Worm (Caenorhabditis elegans) whole organism, L4 larva: ENCODE data around the gene C16C4.17.
"Not testable (repeated sequence)": the region's sequence is repeated elsewhere in the genome, so short reads cannot be mapped to it uniquely, and the experiment has no call there.

Source experiments
- D1046.2 ChIP-seq: fragments of 200-800 bp; sonication (Bioruptor generic); IDR thresholded peaks from 2 replicates; pipeline ENCODE4 v1.3.6; 2022; ENCODE audit warnings: missing genetic modification characterization, missing compliant biosample characterization
- F49E8.2 ChIP-seq: sonication (generic microtip); optimal IDR thresholded peaks from 2 replicates; lab custom pipeline; 2016; ENCODE audit warnings: missing compliant biosample characterization, mild to moderate bottlenecking, missing genetic modification characterization, borderline replicate concordance
- R02D3.7 ChIP-seq: fragments of 150-350 bp; sonication (generic microtip); optimal IDR thresholded peaks from 3 replicates; lab custom pipeline; 2014; ENCODE audit warnings: missing biosample characterization, missing genetic modification characterization
- arid-1 ChIP-seq: fragments of 200-800 bp; sonication (Bioruptor generic); conservative IDR thresholded peaks from 2 replicates; pipeline ENCODE4 v1.3.6; 2022; ENCODE audit warnings: missing genetic modification reagents, missing genetic modification characterization, missing compliant biosample characterization
- ceh-44 ChIP-seq: fragments of 200-800 bp; sonication (Bioruptor generic); IDR thresholded peaks from 2 replicates; pipeline ENCODE4 v1.3.6; 2022; ENCODE audit warnings: missing genetic modification reagents, missing genetic modification characterization, missing compliant biosample characterization
- ces-1 ChIP-seq: fragments of 150-350 bp; sonication (generic microtip); optimal IDR thresholded peaks from 4 replicates; lab custom pipeline; 2014; ENCODE audit warnings: missing biosample characterization, missing genetic modification reagents, missing genetic modification characterization
- ctbp-1 ChIP-seq: fragments of 200-800 bp; sonication (Bioruptor generic); IDR thresholded peaks from 2 replicates; pipeline ENCODE4 v1.3.6; 2022; ENCODE audit warnings: missing genetic modification reagents, missing genetic modification characterization, missing compliant biosample characterization
- daf-12 ChIP-seq: fragments of 150-350 bp; optimal IDR thresholded peaks from 2 replicates; lab custom pipeline; 2014; ENCODE audit warnings: missing biosample characterization, missing genetic modification reagents, missing genetic modification characterization
- daf-16 ChIP-seq, 3 experiments: sonication (generic microtip); optimal IDR thresholded peaks; 2 replicates each; lab custom pipeline; 2016 to 2017; ENCODE audit warnings: missing genetic modification characterization in 3 of 3, missing genetic modification reagents in 3 of 3, mild to moderate bottlenecking in 2 of 3, missing compliant biosample characterization in 2 of 3, missing biosample characterization in 1 of 3, moderate library complexity in 1 of 3
- daf-8 ChIP-seq: fragments of 200-800 bp; sonication (Bioruptor generic); IDR thresholded peaks from 2 replicates; pipeline ENCODE4 v1.3.6; 2022; ENCODE audit warnings: missing genetic modification characterization, missing compliant biosample characterization
- dmd-6 ChIP-seq: fragments of 200-800 bp; sonication (Bioruptor generic); IDR thresholded peaks from 2 replicates; pipeline ENCODE4 v1.3.6; 2022; ENCODE audit warnings: missing genetic modification reagents, missing genetic modification characterization, missing compliant biosample characterization
- fkh-10 ChIP-seq: fragments of 150-350 bp; optimal IDR thresholded peaks from 2 replicates; lab custom pipeline; 2014; ENCODE audit warnings: missing biosample characterization, missing genetic modification reagents, missing genetic modification characterization
- hlh-11 ChIP-seq: fragments of 200-800 bp; sonication (Bioruptor generic); optimal IDR thresholded peaks from 2 replicates; lab custom pipeline; 2018; ENCODE audit warnings: mild to moderate bottlenecking, missing genetic modification characterization, missing compliant biosample characterization
- hlh-30 ChIP-seq: sonication (generic microtip); optimal IDR thresholded peaks from 2 replicates; lab custom pipeline; 2017; ENCODE audit warnings: antibody characterized with exemption, mild to moderate bottlenecking, missing genetic modification characterization, missing compliant biosample characterization; ENCODE audit not compliant: insufficient read depth
- lin-39 ChIP-seq: fragments of 150-350 bp; optimal IDR thresholded peaks from 2 replicates; lab custom pipeline; 2014; ENCODE audit warnings: missing biosample characterization, missing genetic modification reagents, missing genetic modification characterization
- mdt-29 ChIP-seq: fragments of 200-800 bp; sonication (Bioruptor generic); IDR thresholded peaks from 2 replicates; pipeline ENCODE4 v1.3.6; 2022; ENCODE audit warnings: missing genetic modification reagents, missing genetic modification characterization, missing compliant biosample characterization
- nhr-28 ChIP-seq: fragments of 150-350 bp; optimal IDR thresholded peaks from 2 replicates; lab custom pipeline; 2014; ENCODE audit warnings: missing biosample characterization, missing genetic modification characterization
- nhr-41 ChIP-seq: fragments of 200-800 bp; sonication (Bioruptor generic); IDR thresholded peaks from 2 replicates; pipeline ENCODE4 v1.3.6; 2022; ENCODE audit warnings: missing genetic modification reagents, missing genetic modification characterization, missing compliant biosample characterization
- nhr-42 ChIP-seq: fragments of 200-800 bp; sonication (Bioruptor generic); IDR thresholded peaks from 2 replicates; pipeline ENCODE4 v1.3.6; 2022; ENCODE audit warnings: missing genetic modification characterization, missing compliant biosample characterization
- nhr-76 ChIP-seq: fragments of 150-350 bp; optimal IDR thresholded peaks from 2 replicates; lab custom pipeline; 2014; ENCODE audit warnings: missing biosample characterization, missing genetic modification characterization
- pqm-1 ChIP-seq: sonication (generic microtip); optimal IDR thresholded peaks from 2 replicates; lab custom pipeline; 2017; ENCODE audit warnings: missing biosample characterization, missing genetic modification characterization
- rbr-2 ChIP-seq: sonication (generic microtip); optimal IDR thresholded peaks from 2 replicates; lab custom pipeline; 2016; ENCODE audit warnings: missing genotype, missing genetic modification characterization, missing compliant biosample characterization
- saeg-2 ChIP-seq: fragments of 200-800 bp; sonication (Bioruptor generic); IDR thresholded peaks from 2 replicates; pipeline ENCODE4 v1.3.6; 2022; ENCODE audit warnings: missing genetic modification reagents, missing genetic modification characterization, missing compliant biosample characterization
- set-16 ChIP-seq: fragments of 200-800 bp; sonication (Bioruptor generic); IDR thresholded peaks from 2 replicates; pipeline ENCODE4 v1.3.6; 2022; ENCODE audit warnings: missing genetic modification reagents, missing genetic modification characterization, missing compliant biosample characterization
- spr-1 ChIP-seq: sonication (generic microtip); optimal IDR thresholded peaks from 2 replicates; lab custom pipeline; 2016; ENCODE audit warnings: mild to moderate bottlenecking, missing genetic modification characterization, missing compliant biosample characterization
- spr-3 ChIP-seq: fragments of 200-800 bp; sonication (Bioruptor generic); optimal IDR thresholded peaks from 2 replicates; lab custom pipeline; 2018; ENCODE audit warnings: mild to moderate bottlenecking, missing genetic modification characterization, missing compliant biosample characterization
- tag-97 ChIP-seq: fragments of 200-800 bp; sonication (Bioruptor generic); IDR thresholded peaks from 2 replicates; pipeline ENCODE4 v1.3.6; 2022; ENCODE audit warnings: missing genetic modification characterization, missing compliant biosample characterization
- tra-1 ChIP-seq: fragments of 200-800 bp; sonication (Bioruptor generic); IDR thresholded peaks from 2 replicates; pipeline ENCODE4 v1.3.6; 2022; ENCODE audit warnings: missing genetic modification reagents, missing genetic modification characterization, missing compliant biosample characterization
- unc-62 ChIP-seq, 3 experiments: fragments of 150-350 bp in 1 of 3; sonication (generic microtip); optimal IDR thresholded peaks in 2 of 3; peaks in 1 of 3; 1 replicate in 1 of 3; 2 replicates in 2 of 3; lab custom pipeline; 2014 to 2017; ENCODE audit warnings: missing biosample characterization in 3 of 3, missing genetic modification characterization in 3 of 3, missing genetic modification reagents in 3 of 3, missing genotype in 1 of 3

C16C4.17 gene

ce11 chrII:1854094-1854493, 10.3 kb upstream of the C16C4.17 start, which contains the start of gene fbxb-95:
Gene fbxb-95 (plus strand): TSS chrII:1854394.
- TF ChIP-seq saeg-2 (GFP tag; lab: Robert Waterston, UW); hlh-11; spr-3 (GFP tag; lab: Kevin White, UChicago): not testable (repeated sequence)

ce11 chrII:1855447-1855846, 8.9 kb upstream of the C16C4.17 start:
- TF ChIP-seq tra-1 (GFP tag; lab: Robert Waterston, UW) (peak; percentile 99), set-16 (GFP tag; lab: Robert Waterston, UW) (0 out of 2 replicates have a peak, but pooled peaks have one; percentile 12)

- TF ChIP-seq nhr-76 (tag; lab: Kevin White, UChicago); fkh-10 (GFP tag; lab: Kevin White, UChicago); D1046.2 (GFP tag; lab: Robert Waterston, UW): not testable (repeated sequence)
Observed at ce11 chrII:1861285-1861793, 3.0 kb upstream of the C16C4.17 start, which contains the start of gene C16C4.18. Gene C16C4.18 (minus strand): TSS chrII:1861335.

ce11 chrII:1862334-1862733, 2.0 kb upstream of the C16C4.17 start, which contains the start of gene fbxb-98:
Gene fbxb-98 (plus strand): TSS chrII:1862634.
- not testable (repeated sequence) for TF ChIP-seq ceh-44; lin-39 (tag; lab: Kevin White, UChicago); ctbp-1 (GFP tag; lab: Robert Waterston, UW)

ce11 chrII:1865683-1866431, 1.5 kb downstream of the C16C4.17 start, which contains the start of gene math-15:
Gene math-15 (plus strand): TSS chrII:1866381.
- peak; percentile 53 for TF ChIP-seq nhr-28 (tag; lab: Kevin White, UChicago)
- TF ChIP-seq hlh-30 (tag; lab: Kevin White, UChicago): no peak
- no peak for TF ChIP-seq mdt-29 (GFP tag; lab: Robert Waterston, UW)
- no peak for TF ChIP-seq spr-1 (tag; lab: Kevin White, UChicago)
- TF ChIP-seq rbr-2 (tag; lab: Kevin White, UChicago): no peak
- TF ChIP-seq daf-12 (tag; lab: Kevin White, UChicago): no peak
- no peak for TF ChIP-seq tag-97
- TF ChIP-seq pqm-1 (tag; lab: Kevin White, UChicago): peak; percentile 72
- TF ChIP-seq daf-8 (GFP tag; lab: Robert Waterston, UW): no peak

DNA sequence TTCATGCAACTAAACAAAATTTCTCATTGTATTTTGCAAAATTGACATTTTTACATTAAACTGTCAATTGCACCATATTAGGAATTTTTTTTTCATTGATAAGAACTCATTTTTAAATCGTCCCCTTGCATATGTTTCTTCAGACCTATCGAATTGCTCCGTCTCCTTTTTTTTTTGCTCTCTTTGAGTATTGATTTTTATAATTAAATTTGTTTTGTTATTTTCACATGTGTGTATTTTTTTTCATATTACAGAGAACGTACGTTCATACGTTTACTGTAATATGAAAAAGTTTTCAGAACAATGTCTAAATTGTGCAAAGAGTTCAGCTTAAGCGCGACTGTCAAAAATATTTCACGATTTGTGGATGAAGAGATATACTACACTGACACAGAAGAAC, 4.7 kb downstream of the C16C4.17 start, which contains the start of gene math-14:
math-14 (plus strand) TSS at position 301 of the 400 bp plus-strand sequence.
- TF ChIP-seq nhr-42 (GFP tag; lab: Robert Waterston, UW) (no peak), F49E8.2 (tag; lab: Kevin White, UChicago) (no peak), daf-16 (GFP tag; optimal IDR thresholded peaks at IDR 0.05; lab: Kevin White, UChicago) (no peak), daf-16 (tag; optimal IDR thresholded peaks at IDR 0.05; lab: Kevin White, UChicago) (peak; percentile 24)

ce11 chrII:1870875-1871592, 6.7 kb downstream of the C16C4.17 start, which contains the start of gene math-10:
Gene math-10 (plus strand): TSS chrII:1871542.
- peak; percentile 54 for TF ChIP-seq hlh-11
- no peak for TF ChIP-seq R02D3.7 (tag; lab: Kevin White, UChicago)
- TF ChIP-seq hlh-30 (tag; lab: Kevin White, UChicago): no peak
- TF ChIP-seq nhr-41: no peak
- peak; percentile 55 for TF ChIP-seq dmd-6
- peak; percentile 33 for TF ChIP-seq nhr-28 (tag; lab: Kevin White, UChicago)
- TF ChIP-seq pqm-1 (tag; lab: Kevin White, UChicago): peak; percentile 8
- no peak for TF ChIP-seq fkh-10 (GFP tag; lab: Kevin White, UChicago)
- no peak for TF ChIP-seq ces-1 (GFP tag; lab: Kevin White, UChicago)
- TF ChIP-seq arid-1 (GFP tag; lab: Robert Waterston, UW): no peak
- TF ChIP-seq unc-62 (GFP tag; optimal IDR thresholded peaks at IDR 0.05 in 1 of 2; lab: Kevin White, UChicago): peak in 1 of 2 experiments; percentile 79
- no peak for TF ChIP-seq unc-62 (tag; optimal IDR thresholded peaks at IDR 0.05; lab: Kevin White, UChicago)
